Worm (Caenorhabditis elegans) whole organism, L3 larva: ENCODE results near the gene C36C5.4.

Source experiments
- aly-2 ChIP-seq: fragments of 150-350 bp; optimal IDR thresholded peaks from 2 replicates; lab custom pipeline; 2014; ENCODE audit warnings: missing biosample characterization, missing genetic modification characterization
- ceh-16 ChIP-seq: sonication (generic microtip); optimal IDR thresholded peaks from 2 replicates; lab custom pipeline; 2017; ENCODE audit warnings: missing biosample characterization, missing genetic modification characterization
- daf-12 ChIP-seq: fragments of 150-350 bp; optimal IDR thresholded peaks from 2 replicates; lab custom pipeline; 2014; ENCODE audit warnings: missing biosample characterization, missing genetic modification reagents, missing genetic modification characterization
- fos-1 ChIP-seq: fragments of 150-350 bp; optimal IDR thresholded peaks from 2 replicates; lab custom pipeline; 2014; ENCODE audit warnings: missing biosample characterization, missing genetic modification characterization
- mdl-1 ChIP-seq: fragments of 150-350 bp; optimal IDR thresholded peaks from 2 replicates; lab custom pipeline; 2014; ENCODE audit warnings: missing biosample characterization, missing genetic modification characterization
- nhr-237 ChIP-seq: fragments of 150-350 bp; optimal IDR thresholded peaks from 2 replicates; lab custom pipeline; 2014; ENCODE audit warnings: missing biosample characterization, missing genetic modification characterization
- nhr-28 ChIP-seq: fragments of 150-350 bp; optimal IDR thresholded peaks from 2 replicates; lab custom pipeline; 2014; ENCODE audit warnings: missing biosample characterization, missing genetic modification characterization
- nhr-76 ChIP-seq: fragments of 150-350 bp; sonication (generic microtip); optimal IDR thresholded peaks from 5 replicates; lab custom pipeline; 2014; ENCODE audit warnings: missing biosample characterization, missing genetic modification characterization
- pha-4 ChIP-seq: fragments of 150-350 bp; optimal IDR thresholded peaks from 2 replicates; lab custom pipeline; 2014; ENCODE audit warnings: missing biosample characterization, missing genetic modification reagents, missing genetic modification characterization
- tbx-2 ChIP-seq: sonication (generic microtip); optimal IDR thresholded peaks from 2 replicates; lab custom pipeline; 2016; ENCODE audit warnings: mild to moderate bottlenecking, missing genetic modification characterization, missing compliant biosample characterization
- zag-1 ChIP-seq: fragments of 150-350 bp; optimal IDR thresholded peaks from 2 replicates; lab custom pipeline; 2014; ENCODE audit warnings: missing biosample characterization, missing genetic modification characterization

ce11 chrV:3118167-3118566, 48.2 kb upstream of the C36C5.4 start, which contains the start of gene clec-210:
- TF ChIP-seq pha-4 (tag; lab: Kevin White, UChicago): no peak
- no peak for TF ChIP-seq ceh-16
- no peak for TF ChIP-seq mdl-1
- TF ChIP-seq tbx-2 (tag; lab: Kevin White, UChicago): no peak
- no peak for TF ChIP-seq nhr-76 (tag; lab: Kevin White, UChicago)
- TF ChIP-seq nhr-28 (tag; lab: Kevin White, UChicago): no peak
- no peak for TF ChIP-seq aly-2 (tag; lab: Kevin White, UChicago)
- no peak for TF ChIP-seq fos-1 (tag; lab: Kevin White, UChicago)
- TF ChIP-seq zag-1 (tag; lab: Kevin White, UChicago): no peak
- no peak for TF ChIP-seq daf-12
- no peak for TF ChIP-seq nhr-237 (tag; lab: Kevin White, UChicago)
